Fruit fly (Drosophila melanogaster): ENCODE measurements around the gene CG7990.

The CG7990 gene

dm6 chrX:19163446-19163845, 38.3 kb downstream of the CG7990 start:
- TF ChIP-seq sens (GFP tag), result peak; percentile 45
- peak; percentile 93 for TF ChIP-seq Blimp-1 (GFP tag; optimal IDR thresholded peaks at IDR 0.05)
- TF ChIP-seq tx (GFP tag; optimal IDR thresholded peaks at IDR 0.05), result no peak
- peak; percentile 13 for TF ChIP-seq grn (GFP tag; optimal IDR thresholded peaks at IDR 0.05)
- 0 out of 3 replicates have a peak, but pooled peaks have one; percentile 22 for TF ChIP-seq CG6791 (GFP tag; IDR thresholded peaks at IDR 0.05; ENCODE audit: partially characterized antibody)
- TF ChIP-seq oc (tag; optimal IDR thresholded peaks at IDR 0.05), result peak; percentile 41

- TF ChIP-seq CG15073 (GFP tag; optimal IDR thresholded peaks at IDR 0.05) (no peak), onecut (GFP tag; IDR thresholded peaks at IDR 0.05) (no peak), gcm (GFP tag; optimal IDR thresholded peaks at IDR 0.05) (no peak), CG12236 (GFP tag; optimal IDR thresholded peaks at IDR 0.05) (no peak), shn (GFP tag; optimal IDR thresholded peaks at IDR 0.05) (no peak), zen2 (GFP tag; IDR thresholded peaks at IDR 0.05; ENCODE audit: partially characterized antibody) (no peak), CG16813 (GFP tag; IDR thresholded peaks at IDR 0.05; ENCODE audit: partially characterized antibody) (no peak), Xbp1 (GFP tag; optimal IDR thresholded peaks at IDR 0.05) (no peak), Lhr (GFP tag; optimal IDR thresholded peaks at IDR 0.05) (no peak), CG30431 (GFP tag; optimal IDR thresholded peaks at IDR 0.05) (no peak), CG12104 (GFP tag; optimal IDR thresholded peaks at IDR 0.05) (no peak), cwo (GFP tag; optimal IDR thresholded peaks at IDR 0.05) (no peak), cas (GFP tag; IDR thresholded peaks at IDR 0.05) (no peak), Med (GFP tag) (peak; percentile 87), CG1603 (tag; optimal IDR thresholded peaks at IDR 0.05) (peak; percentile 50), CG10462 (GFP tag; optimal IDR thresholded peaks at IDR 0.05) (no peak), Drgx (GFP tag; IDR thresholded peaks at IDR 0.05) (peak; percentile 54), CG5180 (GFP tag; optimal IDR thresholded peaks at IDR 0.05) (no peak), tna (GFP tag; IDR thresholded peaks at IDR 0.05; ENCODE audit: partially characterized antibody) (no peak), CG6854 (GFP tag; optimal IDR thresholded peaks at IDR 0.05) (no peak), sc (optimal IDR thresholded peaks at IDR 0.05) (no peak), sc (GFP tag; optimal IDR thresholded peaks at IDR 0.05) (no peak), CG11723 (GFP tag; optimal IDR thresholded peaks at IDR 0.05) (no peak), CG4404 (GFP tag; IDR thresholded peaks at IDR 0.05) (no peak), ewg (GFP tag; optimal IDR thresholded peaks at IDR 0.05) (peak; percentile 6), CG4617 (GFP tag; optimal IDR thresholded peaks at IDR 0.05; ENCODE audit: borderline replicate concordance) (no peak), CG2875 (GFP tag; optimal IDR thresholded peaks at IDR 0.05) (no peak), sd (tag; optimal IDR thresholded peaks at IDR 0.05) (no peak), CG32767 (GFP tag; IDR thresholded peaks at IDR 0.05) (no peak), CG14441 (GFP tag; IDR thresholded peaks at IDR 0.05) (no peak), tio (GFP tag; optimal IDR thresholded peaks at IDR 0.05) (no peak), Adf1 (GFP tag; IDR thresholded peaks at IDR 0.05) (no peak), CG17361 (GFP tag; IDR thresholded peaks at IDR 0.05) (no peak), ken (GFP tag; IDR thresholded peaks at IDR 0.05) (no peak), so (GFP tag; IDR thresholded peaks at IDR 0.05) (no peak), CG13894 (tag; optimal IDR thresholded peaks at IDR 0.05) (no peak), CG6254 (GFP tag; optimal IDR thresholded peaks at IDR 0.05) (no peak), corto (GFP tag; optimal IDR thresholded peaks at IDR 0.05) (no peak), ranshi (GFP tag; IDR thresholded peaks at IDR 0.05) (no peak), pho (GFP tag; optimal IDR thresholded peaks at IDR 0.05) (no peak), CHES-1-like (GFP tag; optimal IDR thresholded peaks at IDR 0.05) (no peak), peb (GFP tag; IDR thresholded peaks at IDR 0.05) (no peak), CG6813 (GFP tag; optimal IDR thresholded peaks at IDR 0.05) (no peak)
These were observed 39.4 kb downstream of the CG7990 start for dm6 chrX:19162249-19162914.

All from whole organism, embryonic.